Fruit fly (Drosophila melanogaster): ENCODE results near the gene Tmem43.

Tmem43 gene

DNA sequence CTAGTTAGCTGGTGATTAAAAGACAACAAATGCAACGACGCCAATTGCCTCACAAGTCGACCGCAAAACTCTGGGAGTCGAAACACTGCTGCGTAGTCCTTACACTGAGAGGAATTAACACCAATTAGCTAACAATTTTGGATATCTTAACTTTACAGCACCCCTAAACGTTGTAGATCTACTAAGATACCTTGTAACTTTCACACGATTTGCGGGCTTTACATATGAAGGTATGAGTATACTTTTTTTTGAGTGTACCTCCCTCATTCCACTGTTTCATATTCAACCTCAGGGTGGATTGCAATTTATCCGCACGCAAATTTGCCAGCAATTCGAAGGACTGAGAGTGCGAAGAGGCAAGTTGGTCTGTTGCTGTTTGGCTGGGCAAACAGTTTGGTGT lies 48.6 kb upstream of the Tmem43 start (continued):
- TF ChIP-seq hbn (GFP tag; IDR thresholded peaks at IDR 0.05; ENCODE audit: partially characterized antibody) (no peak), CG34376 (GFP tag; optimal IDR thresholded peaks at IDR 0.05) (no peak), Dref (GFP tag; IDR thresholded peaks at IDR 0.05) (no peak), sens-2 (GFP tag; IDR thresholded peaks at IDR 0.05) (0 out of 2 replicates have a peak, but pooled peaks have one; percentile 6), tgo (GFP tag; IDR thresholded peaks at IDR 0.05) (no peak), Blimp-1 (GFP tag; optimal IDR thresholded peaks at IDR 0.05) (no peak), CG10267 (tag; optimal IDR thresholded peaks at IDR 0.05) (peak; percentile 0), CG9727 (GFP tag; optimal IDR thresholded peaks at IDR 0.05) (peak; percentile 31), unpg (GFP tag; optimal IDR thresholded peaks at IDR 0.05) (peak; percentile 6), Atf6 (GFP tag; IDR thresholded peaks at IDR 0.05) (no peak), shn (GFP tag; optimal IDR thresholded peaks at IDR 0.05) (no peak), CG1603 (tag; optimal IDR thresholded peaks at IDR 0.05) (peak; percentile 48), CG10462 (GFP tag; optimal IDR thresholded peaks at IDR 0.05) (no peak), klu (GFP tag; IDR thresholded peaks at IDR 0.05) (no peak), usp (GFP tag; optimal IDR thresholded peaks at IDR 0.05) (no peak), CG6689 (GFP tag; IDR thresholded peaks at IDR 0.05) (no peak), CG18764 (GFP tag; optimal IDR thresholded peaks at IDR 0.05) (no peak), toy (GFP tag; IDR thresholded peaks at IDR 0.05) (no peak), amos (GFP tag; IDR thresholded peaks at IDR 0.05; ENCODE audit: partially characterized antibody) (no peak), CG31365 (tag; optimal IDR thresholded peaks at IDR 0.05) (no peak), Dbx (GFP tag; IDR thresholded peaks at IDR 0.05) (no peak), ems (GFP tag; optimal IDR thresholded peaks at IDR 0.05) (no peak), zfh1 (GFP tag; IDR thresholded peaks at IDR 0.05) (0 out of 3 replicates have a peak, but pooled peaks have one; percentile 50), lola (GFP tag; optimal IDR thresholded peaks at IDR 0.05) (peak in 1 of 3 experiments; percentile 41), lilli (GFP tag; optimal IDR thresholded peaks at IDR 0.05) (no peak), ewg (GFP tag; optimal IDR thresholded peaks at IDR 0.05) (no peak), pan (optimal IDR thresholded peaks at IDR 0.05) (no peak), pan (GFP tag; optimal IDR thresholded peaks at IDR 0.05 in 1 of 2, IDR thresholded peaks at IDR 0.05 in 1 of 2) (peak in 1 of 2 experiments; percentile 10), CG11695 (GFP tag; IDR thresholded peaks at IDR 0.05) (no peak), CG17359 (tag; optimal IDR thresholded peaks at IDR 0.05) (peak; percentile 5), CG16813 (GFP tag; IDR thresholded peaks at IDR 0.05; ENCODE audit: partially characterized antibody) (no peak), CG17328 (GFP tag; IDR thresholded peaks at IDR 0.05) (0 out of 2 replicates have a peak, but pooled peaks have one; percentile 37), CG10979 (tag; optimal IDR thresholded peaks at IDR 0.05) (peak; percentile 14), Mrtf (GFP tag; IDR thresholded peaks at IDR 0.05) (no peak), ERR (GFP tag; optimal IDR thresholded peaks at IDR 0.05) (no peak), Lpt (GFP tag; optimal IDR thresholded peaks at IDR 0.05) (no peak), sc (optimal IDR thresholded peaks at IDR 0.05) (no peak), sc (GFP tag; optimal IDR thresholded peaks at IDR 0.05) (no peak), pnt (GFP tag; optimal IDR thresholded peaks at IDR 0.05) (no peak), Camta (GFP tag; optimal IDR thresholded peaks at IDR 0.05) (no peak), GATAe (GFP tag; conservative IDR thresholded peaks at IDR 0.05) (no peak), luna (GFP tag; optimal IDR thresholded peaks at IDR 0.05) (no peak), CG14965 (GFP tag; optimal IDR thresholded peaks at IDR 0.05; ENCODE audit: borderline replicate concordance) (no peak), CG4617 (GFP tag; optimal IDR thresholded peaks at IDR 0.05; ENCODE audit: borderline replicate concordance) (no peak), Dfd (GFP tag; optimal IDR thresholded peaks at IDR 0.05) (no peak), CG2199 (GFP tag; IDR thresholded peaks at IDR 0.05) (no peak), br (optimal IDR thresholded peaks at IDR 0.05) (no peak), Atf-2 (GFP tag; optimal IDR thresholded peaks at IDR 0.05) (no peak), p53 (GFP tag; optimal IDR thresholded peaks at IDR 0.05) (no peak), CG4820 (GFP tag; optimal IDR thresholded peaks at IDR 0.05) (no peak), Nf-YA (GFP tag; IDR thresholded peaks at IDR 0.05) (no peak), CG18011 (GFP tag; optimal IDR thresholded peaks at IDR 0.05) (no peak), Gug (GFP tag; IDR thresholded peaks at IDR 0.05) (no peak)
